Fruit fly (Drosophila melanogaster): ENCODE measurements around the gene CG13031.

DNA sequence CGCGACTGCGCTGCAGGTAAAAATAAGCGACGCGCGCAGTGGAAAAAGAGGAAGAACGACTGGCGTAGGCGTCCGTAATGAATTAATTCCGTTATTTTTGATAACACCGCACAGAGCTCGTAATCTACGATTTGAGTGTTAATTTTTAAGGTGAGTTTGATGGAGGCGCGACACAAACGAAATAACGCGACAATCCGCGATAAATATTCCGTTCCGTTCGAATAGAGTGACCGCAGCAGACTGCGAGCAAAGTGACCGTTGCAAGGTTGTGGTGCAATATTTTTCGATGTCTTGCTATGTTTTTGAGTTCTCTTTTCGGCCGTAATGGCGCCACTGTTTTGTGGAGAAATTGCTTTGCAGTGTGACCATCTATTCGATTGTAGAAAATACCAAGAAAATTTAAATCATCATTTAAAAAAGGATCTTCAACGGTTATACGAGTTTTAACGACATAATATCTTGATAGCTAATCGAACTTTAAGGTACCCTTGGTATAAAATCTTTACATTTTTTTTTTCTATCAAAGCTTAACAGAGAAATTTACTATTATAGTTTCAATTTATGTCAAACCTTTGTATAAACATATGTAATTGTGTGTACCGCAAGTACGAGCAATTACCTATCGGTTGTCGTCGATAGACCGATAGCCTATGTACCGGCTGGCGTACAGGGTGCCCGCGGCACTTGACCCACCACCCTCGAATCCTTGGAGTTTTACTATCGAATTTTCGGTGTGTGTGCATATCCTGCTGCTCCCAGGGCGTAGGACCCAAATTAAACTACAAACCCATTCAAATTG lies 13.0 kb upstream of the CG13031 start, which contains the start of the genes CG43954, Lasp and Dab:
- no peak for TF ChIP-seq pan (optimal IDR thresholded peaks at IDR 0.05)
- no peak for TF ChIP-seq EcR (GFP tag; optimal IDR thresholded peaks at IDR 0.05)
- TF ChIP-seq psq (optimal IDR thresholded peaks at IDR 0.05) = no peak
- no peak for TF ChIP-seq CG8478 (optimal IDR thresholded peaks at IDR 0.05)

Data from whole organism.